Fruit fly (Drosophila melanogaster) whole organism, embryonic: Measurements from ENCODE around the gene Lamtor5.

Experiments used
- BtbVII ChIP-seq: fragments of 200-800 bp; sonication (Bioruptor generic); optimal IDR thresholded peaks from 3 replicates; lab custom pipeline; 2017; ENCODE audit warnings: missing biosample characterization, mild to moderate bottlenecking, missing genetic modification characterization
- CG10462 ChIP-seq: fragments of 200-800 bp; sonication (Bioruptor generic); optimal IDR thresholded peaks from 2 replicates; lab custom pipeline; 2016; ENCODE audit warnings: missing biosample characterization, missing genetic modification characterization
- CG10565 ChIP-seq: fragments of 200-800 bp; sonication (Bioruptor generic); optimal IDR thresholded peaks from 3 replicates; lab custom pipeline; 2016; ENCODE audit warnings: missing biosample characterization, mild to moderate bottlenecking, missing genetic modification characterization
- CG12236 ChIP-seq: fragments of 200-800 bp; sonication (Bioruptor generic); optimal IDR thresholded peaks from 2 replicates; lab custom pipeline; 2016; ENCODE audit warnings: missing biosample characterization, missing genetic modification characterization
- CG14667 ChIP-seq: fragments of 200-800 bp; sonication (Bioruptor generic); IDR thresholded peaks from 2 replicates; pipeline ENCODE4 v1.3.6; 2022; ENCODE audit warnings: missing biosample characterization, missing genetic modification characterization
- CG14710 ChIP-seq: fragments of 200-800 bp; sonication (Bioruptor generic); optimal IDR thresholded peaks from 3 replicates; lab custom pipeline; 2019; ENCODE audit warnings: missing biosample characterization, mild to moderate bottlenecking, missing genetic modification characterization, moderate library complexity
- CG15269 ChIP-seq: fragments of 200-800 bp; sonication (Bioruptor generic); optimal IDR thresholded peaks from 2 replicates; lab custom pipeline; 2018; ENCODE audit warnings: missing biosample characterization, mild to moderate bottlenecking, missing genetic modification characterization, moderate library complexity
- CG15601 ChIP-seq: fragments of 200-800 bp; sonication (Bioruptor generic); optimal IDR thresholded peaks from 3 replicates; lab custom pipeline; 2019; ENCODE audit warnings: missing biosample characterization, mild to moderate bottlenecking, missing genetic modification characterization, moderate library complexity
- CG17328 ChIP-seq: fragments of 200-800 bp; sonication (Bioruptor generic); IDR thresholded peaks from 2 replicates; pipeline ENCODE4 v1.3.6; 2022; ENCODE audit warnings: missing biosample characterization, missing genetic modification characterization
- CG30020 ChIP-seq: fragments of 200-800 bp; optimal IDR thresholded peaks from 2 replicates; lab custom pipeline; 2019; ENCODE audit warnings: missing biosample characterization, mild to moderate bottlenecking, missing genetic modification characterization, moderate library complexity
- CG3726 ChIP-seq: fragments of 200-800 bp; sonication (Bioruptor generic); IDR thresholded peaks from 3 replicates; pipeline ENCODE4, ENCODE4 v1.3.6; 2022; ENCODE audit warnings: missing biosample characterization, missing genetic modification characterization
- CG4282 ChIP-seq: fragments of 200-800 bp; sonication (Bioruptor generic); optimal IDR thresholded peaks from 2 replicates; lab custom pipeline; 2016; ENCODE audit warnings: missing biosample characterization, missing genetic modification characterization
- CG6254 ChIP-seq: fragments of 200-800 bp; sonication (Bioruptor generic); optimal IDR thresholded peaks from 3 replicates; lab custom pipeline; 2017; ENCODE audit warnings: mild to moderate bottlenecking, missing biosample characterization, missing genetic modification reagents, missing genetic modification characterization
- CG7928 ChIP-seq: fragments of 200-800 bp; sonication (Bioruptor generic); optimal IDR thresholded peaks from 2 replicates; lab custom pipeline; 2017; ENCODE audit warnings: missing biosample characterization, mild to moderate bottlenecking, missing genetic modification characterization
- CG9215 ChIP-seq: fragments of 200-800 bp; sonication (Bioruptor generic); IDR thresholded peaks from 2 replicates; pipeline ENCODE4 v1.3.6; 2022; ENCODE audit warnings: missing biosample characterization, missing genetic modification characterization
- CG9727 ChIP-seq: fragments of 200-800 bp; sonication (Bioruptor generic); optimal IDR thresholded peaks from 3 replicates; lab custom pipeline; 2017; ENCODE audit warnings: missing biosample characterization, mild to moderate bottlenecking, missing genetic modification characterization
- CG9817 ChIP-seq: fragments of 200-800 bp; sonication (Bioruptor generic); optimal IDR thresholded peaks from 2 replicates; lab custom pipeline; 2018; ENCODE audit warnings: missing biosample characterization, mild to moderate bottlenecking, missing genetic modification characterization, moderate library complexity
- Drgx ChIP-seq: fragments of 200-800 bp; sonication (Bioruptor generic); IDR thresholded peaks from 2 replicates; pipeline ENCODE4 v1.3.6; 2022; ENCODE audit warnings: missing biosample characterization, missing genetic modification characterization
- Eip74EF ChIP-seq, 2 experiments: fragments of 200-800 bp in 1 of 2; fragments of >200 bp in 1 of 2; sonication (Bioruptor generic) in 1 of 2; optimal IDR thresholded peaks; 2 replicates each; lab custom pipeline; 2017 to 2019; ENCODE audit warnings: missing biosample characterization in 2 of 2, missing genetic modification characterization in 2 of 2, mild to moderate bottlenecking in 1 of 2, moderate library complexity in 1 of 2
- Fer1 ChIP-seq: fragments of 200-800 bp; sonication (Bioruptor generic); optimal IDR thresholded peaks from 2 replicates; lab custom pipeline; 2017; ENCODE audit warnings: missing biosample characterization, mild to moderate bottlenecking, missing genetic modification characterization
- H2.0 ChIP-seq: fragments of 200-800 bp; sonication (Bioruptor generic); IDR thresholded peaks from 2 replicates; pipeline ENCODE4 v1.3.6; 2022; ENCODE audit warnings: missing biosample characterization, missing genetic modification characterization
- Hr39 ChIP-seq: fragments of >200 bp; optimal IDR thresholded peaks from 2 replicates; lab custom pipeline; 2017
- MESR4 ChIP-seq: fragments of 200-800 bp; sonication (Bioruptor generic); optimal IDR thresholded peaks from 2 replicates; lab custom pipeline; 2018; ENCODE audit warnings: missing biosample characterization, mild to moderate bottlenecking, missing genetic modification characterization, moderate library complexity
- Sry-β ChIP-seq: fragments of 200-800 bp; sonication (Bioruptor generic); optimal IDR thresholded peaks from 2 replicates; lab custom pipeline; 2018; ENCODE audit warnings: missing biosample characterization, mild to moderate bottlenecking, missing genetic modification characterization, moderate library complexity
- Stat92E ChIP-seq, 3 experiments: fragments of >200 bp in 2 of 3; fragments of 200-800 bp in 1 of 3; sonication (Bioruptor generic) in 1 of 3; optimal IDR thresholded peaks; 2 replicates each; lab custom pipeline; 2017 to 2019; ENCODE audit warnings: missing biosample characterization in 3 of 3, missing genetic modification characterization in 3 of 3, mild to moderate bottlenecking in 1 of 3, moderate library complexity in 1 of 3
- aop ChIP-seq: fragments of 200-800 bp; sonication (Bioruptor generic); IDR thresholded peaks from 2 replicates; pipeline ENCODE4 v1.3.6; 2022; ENCODE audit warnings: missing biosample characterization, missing genetic modification characterization
- bsh ChIP-seq, 2 experiments: fragments of 200-800 bp; sonication (Bioruptor generic); optimal IDR thresholded peaks; 2 replicates each; lab custom pipeline; 2017 to 2018; ENCODE audit warnings: mild to moderate bottlenecking in 2 of 2, missing biosample characterization in 2 of 2, missing genetic modification characterization in 2 of 2, moderate library complexity in 1 of 2
- cg ChIP-seq: fragments of 200-800 bp; sonication (Bioruptor generic); optimal IDR thresholded peaks from 3 replicates; lab custom pipeline; 2019; ENCODE audit warnings: missing biosample characterization, mild to moderate bottlenecking, missing genetic modification characterization, moderate library complexity
- da ChIP-seq: fragments of 200-800 bp; sonication (Bioruptor generic); optimal IDR thresholded peaks from 2 replicates; lab custom pipeline; 2016; ENCODE audit warnings: missing biosample characterization, missing genetic modification characterization
- danr ChIP-seq: fragments of 200-800 bp; sonication (Bioruptor generic); IDR thresholded peaks from 2 replicates; pipeline ENCODE4 v1.3.6; 2022; ENCODE audit warnings: missing biosample characterization, missing genetic modification characterization
- dimm ChIP-seq: fragments of 200-800 bp; sonication (Bioruptor generic); IDR thresholded peaks from 2 replicates; pipeline ENCODE4 v1.3.6; 2022; ENCODE audit warnings: missing biosample characterization, missing genetic modification characterization
- disco-r ChIP-seq: fragments of 200-800 bp; sonication (Bioruptor generic); optimal IDR thresholded peaks from 2 replicates; lab custom pipeline; 2016; ENCODE audit warnings: missing biosample characterization, missing genetic modification characterization
- dmrt99B ChIP-seq: fragments of 200-800 bp; sonication (Bioruptor generic); optimal IDR thresholded peaks from 2 replicates; lab custom pipeline; 2018; ENCODE audit warnings: missing biosample characterization, mild to moderate bottlenecking, missing genetic modification characterization, moderate library complexity
- dpn ChIP-seq, 2 experiments: fragments of 200-800 bp; sonication (Bioruptor generic); optimal IDR thresholded peaks; 3 replicates each; lab custom pipeline; 2016; ENCODE audit warnings: missing biosample characterization in 2 of 2, missing genetic modification characterization in 2 of 2
- en ChIP-seq: fragments of 200-800 bp; sonication (Bioruptor generic); optimal IDR thresholded peaks from 2 replicates; lab custom pipeline; 2016; ENCODE audit warnings: missing biosample characterization, missing genetic modification characterization
- gfzf ChIP-seq: fragments of 200-800 bp; sonication (Bioruptor generic); optimal IDR thresholded peaks from 2 replicates; lab custom pipeline; 2016; ENCODE audit warnings: missing biosample characterization, mild to moderate bottlenecking, missing genetic modification characterization, moderate library complexity
- jigr1 ChIP-seq: fragments of 200-800 bp; sonication (Bioruptor generic); IDR thresholded peaks from 3 replicates; pipeline ENCODE4 v1.3.6; 2022; ENCODE audit warnings: missing biosample characterization, missing genetic modification characterization
- ken ChIP-seq: fragments of 200-800 bp; sonication (Bioruptor generic); IDR thresholded peaks from 3 replicates; pipeline ENCODE4 v1.3.6; 2022; ENCODE audit warnings: missing biosample characterization, missing genetic modification characterization
- lab ChIP-seq: fragments of 200-800 bp; sonication (Bioruptor generic); optimal IDR thresholded peaks from 3 replicates; lab custom pipeline; 2017; ENCODE audit warnings: missing biosample characterization, missing genetic modification characterization, mild to moderate bottlenecking, moderate library complexity, missing genetic modification reagents
- lilli ChIP-seq: fragments of 200-800 bp; sonication (Bioruptor generic); optimal IDR thresholded peaks from 3 replicates; lab custom pipeline; 2016; ENCODE audit warnings: missing biosample characterization, missing genetic modification characterization
- oc ChIP-seq: fragments of 200-800 bp; sonication (Bioruptor generic); optimal IDR thresholded peaks from 2 replicates; lab custom pipeline; 2018; ENCODE audit warnings: missing biosample characterization, mild to moderate bottlenecking, missing genetic modification characterization, moderate library complexity
- pzg ChIP-seq: fragments of 200-800 bp; sonication (Bioruptor generic); optimal IDR thresholded peaks from 3 replicates; lab custom pipeline; 2018; ENCODE audit warnings: missing biosample characterization, mild to moderate bottlenecking, missing genetic modification characterization, moderate library complexity
- sc ChIP-seq, 3 experiments: fragments of >200 bp in 2 of 3; fragments of 200-800 bp in 1 of 3; sonication (Bioruptor generic) in 1 of 3; optimal IDR thresholded peaks; 2 replicates in 2 of 3; 3 replicates in 1 of 3; lab custom pipeline; 2017; ENCODE audit warnings: mild to moderate bottlenecking in 1 of 3, missing biosample characterization in 1 of 3, missing genetic modification characterization in 1 of 3, missing genetic modification reagents in 1 of 3
- sna ChIP-seq: fragments of 200-800 bp; sonication (Bioruptor generic); IDR thresholded peaks from 2 replicates; pipeline ENCODE4 v1.3.6; 2022; ENCODE audit warnings: missing biosample characterization, missing genetic modification characterization; ENCODE audit not compliant: partially characterized antibody
- tgo ChIP-seq: fragments of 200-800 bp; sonication (Bioruptor generic); IDR thresholded peaks from 3 replicates; pipeline ENCODE4 v1.3.6; 2022; ENCODE audit warnings: missing biosample characterization, missing genetic modification characterization
- tna ChIP-seq: fragments of 200-800 bp; sonication (Bioruptor generic); IDR thresholded peaks from 2 replicates; pipeline ENCODE4 v1.3.6; 2022; ENCODE audit warnings: missing biosample characterization, missing genetic modification characterization; ENCODE audit not compliant: partially characterized antibody
- zen2 ChIP-seq: fragments of 200-800 bp; sonication (Bioruptor generic); IDR thresholded peaks from 3 replicates; pipeline ENCODE4 v1.3.6; 2022; ENCODE audit warnings: missing biosample characterization, missing genetic modification characterization; ENCODE audit not compliant: partially characterized antibody

Lamtor5 gene

dm6 chrX:1830396-1831218, 28.2 kb downstream of the Lamtor5 start (continued):
- TF ChIP-seq CG10462, result peak; percentile 82
- peak; percentile 88 for TF ChIP-seq dimm (GFP tag; lab: Robert Waterston, UW)
- TF ChIP-seq lab (GFP tag; lab: Kevin White, UChicago), result peak; percentile 98
- TF ChIP-seq en, result peak; percentile 90
- peak; percentile 92 for TF ChIP-seq CG14667 (GFP tag; lab: Robert Waterston, UW)
- TF ChIP-seq disco-r (GFP tag; lab: Kevin White, UChicago), result peak; percentile 87
- TF ChIP-seq Sry-β (GFP tag; lab: Kevin White, UChicago), result peak; percentile 71
- TF ChIP-seq CG4282 (GFP tag; lab: Kevin White, UChicago), result peak; percentile 87
- peak in 1 of 3 experiments; percentile 78 for TF ChIP-seq Stat92E (GFP tag; optimal IDR thresholded peaks at IDR 0.05; lab: Kevin White, UChicago)
- peak; percentile 94 for TF ChIP-seq BtbVII (GFP tag; lab: Kevin White, UChicago)
- TF ChIP-seq dpn (GFP tag; optimal IDR thresholded peaks at IDR 0.05; lab: Kevin White, UChicago), result peak; percentile 94 to 95
- peak; percentile 98 for TF ChIP-seq ken (GFP tag; lab: Robert Waterston, UW)
- peak; percentile 18 for TF ChIP-seq pzg (GFP tag; lab: Kevin White, UChicago)
- TF ChIP-seq zen2 (GFP tag; lab: Robert Waterston, UW), result no peak
- TF ChIP-seq gfzf (GFP tag; lab: Kevin White, UChicago), result peak; percentile 10
- TF ChIP-seq CG12236 (GFP tag; lab: Kevin White, UChicago), result peak; percentile 82
- TF ChIP-seq Eip74EF (GFP tag; optimal IDR thresholded peaks at IDR 0.05; lab: Kevin White, UChicago), result peak in 1 of 2 experiments; percentile 91
- TF ChIP-seq oc (tag; lab: Kevin White, UChicago), result peak; percentile 98
- peak; percentile 95 for TF ChIP-seq CG3726 (GFP tag; lab: Robert Waterston, UW)
- peak; percentile 95 for TF ChIP-seq CG9817 (tag; lab: Kevin White, UChicago)
- peak; percentile 31 for TF ChIP-seq CG10565 (GFP tag; lab: Kevin White, UChicago)
- peak; percentile 58 for TF ChIP-seq MESR4
- TF ChIP-seq jigr1 (GFP tag; lab: Robert Waterston, UW), result peak; percentile 89; the same call in 2 of the 3 replicates
- TF ChIP-seq aop (GFP tag; lab: Robert Waterston, UW), result peak; percentile 91
- peak; percentile 89 for TF ChIP-seq CG6254 (GFP tag; lab: Kevin White, UChicago)
- no peak for TF ChIP-seq sna (GFP tag; lab: Robert Waterston, UW)
- no peak for TF ChIP-seq Hr39 (lab: Kevin White, UChicago)
- peak; percentile 76 for TF ChIP-seq da (GFP tag; lab: Kevin White, UChicago)
- TF ChIP-seq Fer1 (GFP tag; lab: Kevin White, UChicago), result peak; percentile 95
- TF ChIP-seq dmrt99B (tag; lab: Kevin White, UChicago), result peak; percentile 96
- TF ChIP-seq CG17328 (GFP tag; lab: Robert Waterston, UW), result peak; percentile 97
- TF ChIP-seq CG9215 (GFP tag; lab: Robert Waterston, UW), result peak; percentile 90
- TF ChIP-seq CG7928 (GFP tag; lab: Kevin White, UChicago), result peak; percentile 65
- peak; percentile 99 for TF ChIP-seq Drgx (GFP tag; lab: Robert Waterston, UW)
- TF ChIP-seq CG30020 (tag; lab: Kevin White, UChicago), result peak; percentile 78
- TF ChIP-seq danr (GFP tag; lab: Robert Waterston, UW), result peak; percentile 94
- TF ChIP-seq CG9727 (GFP tag; lab: Kevin White, UChicago), result peak; percentile 94
- peak; percentile 97 for TF ChIP-seq tgo
- TF ChIP-seq lilli (GFP tag; lab: Kevin White, UChicago), result peak; percentile 97
- TF ChIP-seq tna (GFP tag; lab: Robert Waterston, UW), result no peak
- TF ChIP-seq CG14710, result peak; percentile 90
- no peak for TF ChIP-seq sc (optimal IDR thresholded peaks at IDR 0.05; lab: Kevin White, UChicago)
- peak; percentile 89 for TF ChIP-seq sc (GFP tag; optimal IDR thresholded peaks at IDR 0.05; lab: Kevin White, UChicago)
- TF ChIP-seq H2.0, result peak; percentile 97
- no peak for TF ChIP-seq cg (GFP tag; lab: Kevin White, UChicago)
- TF ChIP-seq CG15269, result peak; percentile 97
- peak; percentile 91 for TF ChIP-seq CG15601 (tag; lab: Kevin White, UChicago)
- peak; percentile 93 to 98 for TF ChIP-seq bsh (GFP tag; optimal IDR thresholded peaks at IDR 0.05; lab: Kevin White, UChicago)
